Fruit fly (Drosophila melanogaster) whole organism, wandering third instar larva: ENCODE results near the gene CG31792.

Source experiments
- Abd-B ChIP-seq: fragments of >200 bp; optimal IDR thresholded peaks from 2 replicates; lab custom pipeline; 2017; ENCODE audit warnings: missing biosample characterization, missing genetic modification characterization
- CG32264 ChIP-seq: fragments of 200-800 bp; sonication (Bioruptor generic); optimal IDR thresholded peaks from 2 replicates; lab custom pipeline; 2016; ENCODE audit warnings: missing biosample characterization, missing genetic modification characterization
- CG9705 ChIP-seq: fragments of 200-800 bp; sonication (Bioruptor generic); optimal IDR thresholded peaks from 2 replicates; lab custom pipeline; 2018; ENCODE audit warnings: missing biosample characterization, mild to moderate bottlenecking, missing genetic modification characterization
- CrebA ChIP-seq: fragments of 200-800 bp; sonication (Bioruptor generic); optimal IDR thresholded peaks from 2 replicates; lab custom pipeline; 2016; ENCODE audit warnings: missing biosample characterization, mild to moderate bottlenecking, missing genetic modification characterization, borderline replicate concordance
- Dfd ChIP-seq: fragments of >200 bp; optimal IDR thresholded peaks from 2 replicates; lab custom pipeline; 2017; ENCODE audit warnings: missing biosample characterization, missing genetic modification characterization
- Dif ChIP-seq: fragments of 200-275, 200-300 bp; sonication (Bioruptor generic); optimal IDR thresholded peaks from 2 replicates; lab custom pipeline; 2018; ENCODE audit warnings: missing biosample characterization, missing genetic modification characterization; ENCODE audit not compliant: partially characterized antibody
- HLH106 ChIP-seq: fragments of 200-800 bp; optimal IDR thresholded peaks from 3 replicates; lab custom pipeline; 2019; ENCODE audit warnings: missing biosample characterization, mild to moderate bottlenecking, missing genetic modification characterization, moderate library complexity
- Hnf4 ChIP-seq: fragments of 200-800 bp; sonication (Bioruptor generic); optimal IDR thresholded peaks from 2 replicates; lab custom pipeline; 2016; ENCODE audit warnings: missing biosample characterization, mild to moderate bottlenecking, missing genetic modification characterization
- Hr78 ChIP-seq: fragments of >200 bp; optimal IDR thresholded peaks from 2 replicates; lab custom pipeline; 2017; ENCODE audit warnings: missing biosample characterization, missing genetic modification characterization
- Hr83 ChIP-seq: fragments of 200-300 bp; sonication (Bioruptor generic); optimal IDR thresholded peaks from 2 replicates; lab custom pipeline; 2016; ENCODE audit warnings: missing biosample characterization, mild to moderate bottlenecking, missing genetic modification characterization, moderate library complexity; ENCODE audit not compliant: poor library complexity, severe bottlenecking
- Jra ChIP-seq: sonication (Bioruptor generic); optimal IDR thresholded peaks from 2 replicates; lab custom pipeline; 2016; ENCODE audit warnings: missing biosample characterization, missing genetic modification characterization
- Mio ChIP-seq: sonication (Bioruptor generic); optimal IDR thresholded peaks from 2 replicates; lab custom pipeline; 2016; ENCODE audit warnings: missing biosample characterization, missing genetic modification characterization
- Myc ChIP-seq: fragments of >200 bp; optimal IDR thresholded peaks from 2 replicates; lab custom pipeline; 2017
- N ChIP-seq: fragments of >200 bp; optimal IDR thresholded peaks from 2 replicates; lab custom pipeline; 2018; ENCODE audit warnings: missing biosample characterization, missing external identifiers, missing genetic modification characterization
- OdsH ChIP-seq: fragments of 200-800 bp; sonication (Bioruptor generic); optimal IDR thresholded peaks from 2 replicates; lab custom pipeline; 2016; ENCODE audit warnings: missing biosample characterization, mild to moderate bottlenecking, missing genetic modification characterization
- Rel ChIP-seq, 2 experiments: fragments of 200-800 bp; sonication (Bioruptor generic) in 1 of 2; optimal IDR thresholded peaks; 2 replicates in 1 of 2; 3 replicates in 1 of 2; lab custom pipeline; 2016 to 2019; ENCODE audit warnings: mild to moderate bottlenecking in 2 of 2, missing biosample characterization in 2 of 2, missing genetic modification characterization in 2 of 2, moderate library complexity in 1 of 2
- Sp1 ChIP-seq: fragments of 200-800 bp; sonication (Bioruptor generic); optimal IDR thresholded peaks from 3 replicates; lab custom pipeline; 2019; ENCODE audit warnings: missing biosample characterization, mild to moderate bottlenecking, missing genetic modification characterization, moderate library complexity
- Vsx2 ChIP-seq: fragments of 200-300, 225-300 bp; sonication (Bioruptor generic); optimal IDR thresholded peaks from 2 replicates; lab custom pipeline; 2018; ENCODE audit warnings: missing biosample characterization, missing genetic modification characterization; ENCODE audit not compliant: partially characterized antibody
- br ChIP-seq: fragments of 200-800 bp; sonication (Bioruptor generic); optimal IDR thresholded peaks from 2 replicates; lab custom pipeline; 2016; ENCODE audit warnings: missing biosample characterization, missing genetic modification characterization
- brk ChIP-seq: fragments of 200-800 bp; sonication (Bioruptor generic); optimal IDR thresholded peaks from 2 replicates; lab custom pipeline; 2016; ENCODE audit warnings: missing biosample characterization, mild to moderate bottlenecking, missing genetic modification characterization
- dl ChIP-seq, 2 experiments: fragments of 175-275, 200-275 bp in 1 of 2; fragments of 200-275 bp in 1 of 2; sonication (Bioruptor generic); optimal IDR thresholded peaks; lab custom pipeline; 2018; ENCODE audit warnings: mild to moderate bottlenecking in 2 of 2, missing biosample characterization in 2 of 2, missing genetic modification characterization in 2 of 2, moderate library complexity in 2 of 2; ENCODE audit not compliant: partially characterized antibody in 2 of 2, insufficient read depth in 1 of 2
- dmrt93B ChIP-seq: fragments of 200-800 bp; sonication (Bioruptor generic); optimal IDR thresholded peaks from 2 replicates; lab custom pipeline; 2018; ENCODE audit warnings: missing biosample characterization, mild to moderate bottlenecking, missing genetic modification characterization
- dsf ChIP-seq: sonication (Bioruptor generic); optimal IDR thresholded peaks from 2 replicates; lab custom pipeline; 2016; ENCODE audit warnings: missing biosample characterization, missing genetic modification characterization, borderline replicate concordance
- ey ChIP-seq: fragments of 200-800 bp; sonication (Bioruptor generic); optimal IDR thresholded peaks from 2 replicates; lab custom pipeline; 2016; ENCODE audit warnings: missing biosample characterization, missing genetic modification characterization
- foxo ChIP-seq, 2 experiments: fragments of 200-800 bp; sonication (Bioruptor generic); optimal IDR thresholded peaks; 2 replicates in 1 of 2; 3 replicates in 1 of 2; lab custom pipeline; 2016 to 2017; ENCODE audit warnings: missing biosample characterization in 2 of 2, missing genetic modification characterization in 2 of 2
- fru ChIP-seq: fragments of 200-800 bp; sonication (Bioruptor generic); optimal IDR thresholded peaks from 3 replicates; lab custom pipeline; 2016; ENCODE audit warnings: missing biosample characterization, mild to moderate bottlenecking, missing genetic modification characterization
- h ChIP-seq: fragments of 200-800 bp; sonication (Bioruptor generic); optimal IDR thresholded peaks from 3 replicates; lab custom pipeline; 2016; ENCODE audit warnings: missing biosample characterization, mild to moderate bottlenecking, missing genetic modification characterization
- jim ChIP-seq: fragments of 175-275, 200-325 bp; sonication (Bioruptor generic); optimal IDR thresholded peaks from 2 replicates; lab custom pipeline; 2016; ENCODE audit warnings: missing biosample characterization, mild to moderate bottlenecking, missing genetic modification characterization
- lola ChIP-seq: fragments of >200 bp; optimal IDR thresholded peaks from 2 replicates; lab custom pipeline; 2017; ENCODE audit warnings: missing biosample characterization, missing genetic modification characterization
- pan ChIP-seq: fragments of >200 bp; optimal IDR thresholded peaks from 2 replicates; lab custom pipeline; 2017
- psq ChIP-seq: fragments of 200-800 bp; sonication (Bioruptor generic); optimal IDR thresholded peaks from 3 replicates; lab custom pipeline; 2017; ENCODE audit warnings: missing biosample characterization, mild to moderate bottlenecking, missing genetic modification characterization, moderate library complexity
- rgr ChIP-seq: fragments of 200-800 bp; sonication (Bioruptor generic); optimal IDR thresholded peaks from 3 replicates; lab custom pipeline; 2016; ENCODE audit warnings: missing biosample characterization, mild to moderate bottlenecking, missing genetic modification characterization
- sage ChIP-seq: fragments of 200-800 bp; sonication (Bioruptor generic); optimal IDR thresholded peaks from 2 replicates; lab custom pipeline; 2016; ENCODE audit warnings: missing biosample characterization, mild to moderate bottlenecking, missing genetic modification characterization
- tai ChIP-seq: sonication (Bioruptor generic); optimal IDR thresholded peaks from 2 replicates; lab custom pipeline; 2016; ENCODE audit warnings: missing biosample characterization, missing genetic modification characterization
- woc ChIP-seq: sonication (Bioruptor generic); optimal IDR thresholded peaks from 2 replicates; lab custom pipeline; 2016; ENCODE audit warnings: missing biosample characterization, mild to moderate bottlenecking, missing genetic modification characterization

Gene CG31792

dm6 chr2L:18948724-18949108, 48.5 kb upstream of the CG31792 start, which contains the start of gene CG10428:
Gene CG10428 (plus strand): TSS chr2L:18948884.
- TF ChIP-seq Myc (lab: Kevin White, UChicago) = peak; percentile 14
- no peak for TF ChIP-seq CG32264 (GFP tag; lab: Kevin White, UChicago)

dm6 chr2L:18951674-18952073, 45.6 kb upstream of the CG31792 start, which contains the start of gene Nedd8:
Gene Nedd8 (minus strand): TSS chr2L:18951837.
- TF ChIP-seq sage = no peak
- no peak for TF ChIP-seq CG32264 (GFP tag; lab: Kevin White, UChicago)
- peak; percentile 10 for TF ChIP-seq Hr83 (GFP tag; lab: Kevin White, UChicago)
- peak; percentile 23 for TF ChIP-seq rgr (GFP tag; lab: Kevin White, UChicago)
- peak; percentile 4 for TF ChIP-seq dsf (GFP tag; lab: Kevin White, UChicago)
- TF ChIP-seq Rel (GFP tag; optimal IDR thresholded peaks at IDR 0.05; lab: Kevin White, UChicago) = no peak
- TF ChIP-seq Rel (tag; optimal IDR thresholded peaks at IDR 0.05; lab: Kevin White, UChicago) = peak; percentile 25
- TF ChIP-seq Jra (GFP tag; lab: Kevin White, UChicago) = peak; percentile 33
- TF ChIP-seq brk (GFP tag; lab: Kevin White, UChicago) = peak; percentile 74
- peak; percentile 48 for TF ChIP-seq Hnf4 (GFP tag; lab: Kevin White, UChicago)

dm6 chr2L:18953512-18954254, 43.6 kb upstream of the CG31792 start:
- peak in 1 of 2 experiments; percentile 38 for TF ChIP-seq foxo (GFP tag; optimal IDR thresholded peaks at IDR 0.05; lab: Kevin White, UChicago)
- peak; percentile 21 for TF ChIP-seq Sp1 (GFP tag; lab: Kevin White, UChicago)
- no peak for TF ChIP-seq sage
- TF ChIP-seq OdsH (GFP tag; lab: Kevin White, UChicago) = peak; percentile 31
- peak; percentile 10 for TF ChIP-seq fru
- TF ChIP-seq HLH106 (tag; lab: Kevin White, UChicago) = peak; percentile 46
- no peak for TF ChIP-seq dmrt93B
- peak; percentile 27 for TF ChIP-seq psq
- TF ChIP-seq rgr (GFP tag; lab: Kevin White, UChicago) = peak; percentile 1

- TF ChIP-seq tai (no peak), Myc (lab: Kevin White, UChicago) (no peak), CG9705 (no peak), Rel (GFP tag; optimal IDR thresholded peaks at IDR 0.05; lab: Kevin White, UChicago) (peak; percentile 37), Rel (tag; optimal IDR thresholded peaks at IDR 0.05; lab: Kevin White, UChicago) (peak; percentile 68), Abd-B (GFP tag; lab: Kevin White, UChicago) (no peak), ey (GFP tag; lab: Kevin White, UChicago) (no peak), Mio (GFP tag; lab: Kevin White, UChicago) (no peak), Dfd (GFP tag; lab: Kevin White, UChicago) (no peak), h (peak; percentile 34), dsf (GFP tag; lab: Kevin White, UChicago) (no peak), fru (no peak), dl (GFP tag; optimal IDR thresholded peaks at IDR 0.05; lab: Kevin White, UChicago; ENCODE audit: insufficient read depth in 1 of 2, partially characterized antibody in 2 of 2) (no peak), pan (lab: Kevin White, UChicago) (no peak), dmrt93B (no peak), woc (GFP tag; lab: Kevin White, UChicago) (no peak), jim (GFP tag; lab: Kevin White, UChicago) (no peak), foxo (GFP tag; optimal IDR thresholded peaks at IDR 0.05; lab: Kevin White, UChicago) (no peak), sage (peak; percentile 18), Hr83 (GFP tag; lab: Kevin White, UChicago) (peak; percentile 19), N (GFP tag; lab: Kevin White, UChicago) (no peak), br (GFP tag; lab: Kevin White, UChicago) (peak; percentile 65), CrebA (GFP tag; lab: Kevin White, UChicago) (no peak), Dif (GFP tag; lab: Kevin White, UChicago) (peak; percentile 18), Vsx2 (no peak), HLH106 (tag; lab: Kevin White, UChicago) (no peak), Sp1 (GFP tag; lab: Kevin White, UChicago) (no peak), CG32264 (GFP tag; lab: Kevin White, UChicago) (no peak), Hr78 (GFP tag; lab: Kevin White, UChicago) (no peak), Hnf4 (GFP tag; lab: Kevin White, UChicago) (peak; percentile 65), lola (GFP tag; lab: Kevin White, UChicago) (no peak), OdsH (GFP tag; lab: Kevin White, UChicago) (no peak)
These were observed 43.0 kb upstream of the CG31792 start, which contains the start of gene CG10621 for dm6 chr2L:18954255-18954715. Gene CG10621 (minus strand): TSS chr2L:18954431.
